Fruit fly (Drosophila melanogaster) whole organism, adult: ENCODE results near the gene dib.

Source experiments
- CG33017 ChIP-seq: fragments of 200-800 bp; sonication (Bioruptor generic); optimal IDR thresholded peaks from 2 replicates; lab custom pipeline; 2018; ENCODE audit warnings: missing biosample characterization, mild to moderate bottlenecking, missing genetic modification characterization, moderate library complexity
- CG5204 ChIP-seq: fragments of 200-800 bp; sonication (Bioruptor generic); optimal IDR thresholded peaks from 2 replicates; lab custom pipeline; 2016; ENCODE audit warnings: missing biosample characterization, missing genetic modification characterization
- Hr96 ChIP-seq: fragments of 200-800 bp; sonication (Bioruptor generic); optimal IDR thresholded peaks from 2 replicates; lab custom pipeline; 2016; ENCODE audit warnings: missing biosample characterization, missing genetic modification characterization
- cnc ChIP-seq, 2 experiments: fragments of >200 bp; optimal IDR thresholded peaks; 2 replicates each; lab custom pipeline; 2017
- kay ChIP-seq: fragments of 200-800 bp; sonication (Bioruptor generic); peaks from one replicate; lab custom pipeline; 2016; ENCODE audit warnings: missing biosample characterization, missing genetic modification characterization, borderline replicate concordance
- toe ChIP-seq: fragments of 200-800 bp; sonication (Bioruptor generic); optimal IDR thresholded peaks from 2 replicates; lab custom pipeline; 2016; ENCODE audit warnings: missing biosample characterization, missing genetic modification characterization

DNA sequence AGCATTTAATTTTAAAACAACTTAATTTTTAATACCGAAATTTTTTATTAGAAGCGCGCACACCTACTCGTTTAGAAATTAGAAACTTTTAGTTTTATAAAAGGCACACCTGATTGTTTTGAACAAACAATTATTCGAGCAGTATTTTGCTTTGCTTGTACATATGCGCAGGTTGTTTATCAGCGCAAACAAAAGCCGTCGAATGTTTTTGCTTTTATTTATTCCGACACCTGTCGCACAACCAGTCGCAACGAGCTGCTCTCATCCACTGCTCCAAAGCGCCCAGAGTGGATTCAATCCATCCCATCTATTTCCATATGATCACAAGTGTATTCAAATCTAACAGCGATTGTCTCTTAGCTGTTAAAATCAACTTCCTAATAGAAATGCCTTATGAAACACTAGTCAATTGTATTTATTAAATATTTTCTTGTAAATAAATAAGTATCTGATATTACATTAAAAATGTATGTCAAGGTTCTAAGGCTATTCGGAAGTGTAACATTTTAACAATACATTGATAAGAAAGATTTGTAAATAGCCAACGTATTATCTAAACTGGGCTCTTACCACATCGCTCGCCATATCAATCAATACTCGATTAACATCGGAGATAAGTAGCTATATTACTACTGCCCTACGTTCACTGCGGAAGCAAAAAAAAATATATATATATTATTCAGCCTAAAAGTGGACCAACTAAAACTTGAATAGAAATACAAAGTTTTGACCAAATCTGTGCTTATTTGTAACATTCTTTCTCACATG is 36.2 kb upstream of the dib start, which contains the start of gene CG11594:
- TF ChIP-seq Hr96 (GFP tag; lab: Kevin White, UChicago) (no peak), kay (peak; percentile 82), CG33017 (tag; lab: Kevin White, UChicago) (no peak), CG5204 (GFP tag; lab: Kevin White, UChicago) (no peak), cnc (optimal IDR thresholded peaks at IDR 0.05; lab: Kevin White, UChicago) (no peak), toe (peak; percentile 11)
